Fruit fly (Drosophila melanogaster) whole organism, adult: ENCODE results near the gene Amnionless.

Source experiments
- CG1620 ChIP-seq: fragments of 200-800 bp; sonication (Bioruptor generic); optimal IDR thresholded peaks from 2 replicates; lab custom pipeline; 2016; ENCODE audit warnings: missing biosample characterization, missing genetic modification characterization
- CG7045 ChIP-seq: fragments of 200-800 bp; sonication (Bioruptor generic); optimal IDR thresholded peaks from 2 replicates; lab custom pipeline; 2017; ENCODE audit warnings: missing biosample characterization, mild to moderate bottlenecking, missing genetic modification characterization
- CG7101 ChIP-seq: fragments of 200-800 bp; sonication (Bioruptor generic); optimal IDR thresholded peaks from 2 replicates; lab custom pipeline; 2018; ENCODE audit warnings: missing biosample characterization, mild to moderate bottlenecking, missing genetic modification characterization, moderate library complexity
- Mnt ChIP-seq: fragments of 200-800 bp; sonication (Bioruptor generic); optimal IDR thresholded peaks from 2 replicates; lab custom pipeline; 2016; ENCODE audit warnings: missing biosample characterization, mild to moderate bottlenecking, missing genetic modification characterization
- bab1 ChIP-seq: fragments of 200-800 bp; sonication (Bioruptor generic); optimal IDR thresholded peaks from 3 replicates; lab custom pipeline; 2019; ENCODE audit warnings: missing biosample characterization, mild to moderate bottlenecking, missing genetic modification characterization, moderate library complexity
- kay ChIP-seq: fragments of 200-800 bp; sonication (Bioruptor generic); peaks from one replicate; lab custom pipeline; 2016; ENCODE audit warnings: missing biosample characterization, missing genetic modification characterization, borderline replicate concordance
- pad ChIP-seq: fragments of 200-800 bp; sonication (Bioruptor generic); optimal IDR thresholded peaks from 3 replicates; lab custom pipeline; 2017; ENCODE audit warnings: missing biosample characterization, missing genetic modification characterization, mild to moderate bottlenecking, moderate library complexity, missing genetic modification reagents
- tj ChIP-seq: fragments of 200-800 bp; sonication (Bioruptor generic); optimal IDR thresholded peaks from 3 replicates; lab custom pipeline; 2017; ENCODE audit warnings: missing biosample characterization, mild to moderate bottlenecking, missing genetic modification characterization, moderate library complexity

DNA sequence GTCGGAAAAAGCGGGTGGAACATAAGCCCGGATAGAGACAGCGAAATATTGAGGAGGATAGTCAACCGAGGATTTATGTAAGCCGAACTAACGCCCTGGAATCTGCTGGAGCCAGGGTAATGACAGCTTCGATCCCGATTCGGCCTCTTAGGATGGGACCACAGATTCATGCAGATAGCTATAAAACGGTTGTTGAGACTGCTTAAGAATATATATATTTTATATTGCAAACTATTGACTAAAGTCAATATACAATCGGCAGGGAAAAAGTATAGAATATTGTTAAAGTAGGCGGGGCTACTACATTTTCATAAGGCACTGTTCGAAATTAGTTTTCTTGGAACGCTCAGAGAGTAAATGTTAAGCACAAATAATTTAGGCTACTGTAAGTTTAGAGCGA is 20.2 kb downstream of the Amnionless start, which contains the start of gene CG3345:
- TF ChIP-seq tj (GFP tag; lab: Kevin White, UChicago) (no peak), kay (GFP tag; lab: Kevin White, UChicago) (no peak), Mnt (GFP tag; lab: Kevin White, UChicago) (no peak), CG7101 (no peak), pad (GFP tag; lab: Kevin White, UChicago) (no peak), CG7045 (GFP tag; lab: Kevin White, UChicago) (no peak), bab1 (GFP tag; lab: Kevin White, UChicago) (no peak), CG1620 (GFP tag; lab: Kevin White, UChicago) (no peak)
